Fruit fly (Drosophila melanogaster): ENCODE measurements around the gene CG31954.

The CG31954 gene

DNA sequence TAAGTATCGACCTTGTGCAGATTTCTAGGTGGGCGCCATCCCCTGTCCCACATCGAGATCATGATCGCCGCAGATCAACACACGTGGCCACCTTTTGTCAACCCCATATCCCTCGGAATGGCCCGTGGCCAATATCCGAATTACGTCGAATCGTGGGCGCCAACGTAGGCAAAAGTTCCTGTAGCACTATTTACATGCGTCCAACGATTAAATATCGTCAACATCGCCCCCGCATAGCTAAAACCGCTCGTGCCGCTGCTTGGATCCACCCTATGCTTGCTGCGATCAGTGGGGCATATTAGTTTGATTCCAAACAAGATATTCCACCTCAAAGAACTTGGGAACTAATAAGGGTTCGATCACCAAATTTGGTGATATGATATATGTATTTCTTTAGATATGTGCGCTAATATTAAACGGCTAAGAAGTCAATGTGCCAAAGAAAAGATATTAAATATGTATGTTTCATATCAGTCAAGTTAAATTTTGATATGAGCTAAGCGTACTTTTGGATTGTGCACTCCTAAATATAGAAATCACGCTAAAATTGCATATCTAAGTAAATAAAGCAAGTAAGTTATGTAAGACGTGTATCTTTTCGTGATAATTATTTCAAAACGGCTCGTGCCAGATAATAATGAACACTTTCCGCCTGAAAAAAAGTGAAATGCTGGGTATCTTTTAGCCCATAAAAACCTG is 32.7 kb downstream of the CG31954 start (continued):
- TF ChIP-seq Dip2 (GFP tag; IDR thresholded peaks at IDR 0.05) (no peak), Six4 (GFP tag; optimal IDR thresholded peaks at IDR 0.05) (peak; percentile 24), CG2120 (GFP tag; optimal IDR thresholded peaks at IDR 0.05) (peak; percentile 83), CG11723 (GFP tag; optimal IDR thresholded peaks at IDR 0.05) (peak; percentile 40), grn (GFP tag; optimal IDR thresholded peaks at IDR 0.05) (no peak), CG15601 (tag; optimal IDR thresholded peaks at IDR 0.05) (no peak), zf30C (GFP tag; optimal IDR thresholded peaks at IDR 0.05) (no peak), repo (GFP tag; optimal IDR thresholded peaks at IDR 0.05) (no peak), HmgD (GFP tag; optimal IDR thresholded peaks at IDR 0.05) (no peak), CG10321 (GFP tag; IDR thresholded peaks at IDR 0.05) (no peak), Dref (GFP tag; IDR thresholded peaks at IDR 0.05) (no peak), CG14860 (GFP tag; IDR thresholded peaks at IDR 0.05; ENCODE audit: partially characterized antibody) (no peak), crp (GFP tag; optimal IDR thresholded peaks at IDR 0.05) (no peak), CG8924 (tag; optimal IDR thresholded peaks at IDR 0.05) (no peak), pita (GFP tag; optimal IDR thresholded peaks at IDR 0.05) (no peak), CG7745 (tag; optimal IDR thresholded peaks at IDR 0.05) (no peak), maf-S (GFP tag; optimal IDR thresholded peaks at IDR 0.05) (peak; percentile 47), az2 (GFP tag; optimal IDR thresholded peaks at IDR 0.05) (peak; percentile 44), CG10565 (GFP tag; optimal IDR thresholded peaks at IDR 0.05) (no peak), tna (GFP tag; IDR thresholded peaks at IDR 0.05; ENCODE audit: partially characterized antibody) (no peak), caup (GFP tag; optimal IDR thresholded peaks at IDR 0.05; ENCODE audit: severe bottlenecking) (peak; percentile 4), CG18599 (GFP tag; optimal IDR thresholded peaks at IDR 0.05) (peak; percentile 15), E2f1 (GFP tag; IDR thresholded peaks at IDR 0.05) (no peak), chn (GFP tag; optimal IDR thresholded peaks at IDR 0.05) (peak; percentile 36), CG8944 (GFP tag; optimal IDR thresholded peaks at IDR 0.05) (peak; percentile 19), bigmax (GFP tag; optimal IDR thresholded peaks at IDR 0.05) (no peak), CG5245 (GFP tag; optimal IDR thresholded peaks at IDR 0.05) (no peak), CG6683 (GFP tag; optimal IDR thresholded peaks at IDR 0.05) (no peak), CG7556 (GFP tag; optimal IDR thresholded peaks at IDR 0.05) (peak; percentile 60), CG32532 (GFP tag; IDR thresholded peaks at IDR 0.05) (peak; percentile 59), CG1832 (GFP tag; optimal IDR thresholded peaks at IDR 0.05) (no peak), CG9437 (GFP tag; optimal IDR thresholded peaks at IDR 0.05) (peak; percentile 48), CG17568 (GFP tag; optimal IDR thresholded peaks at IDR 0.05) (no peak), D19B (GFP tag; optimal IDR thresholded peaks at IDR 0.05) (peak; percentile 96), Drgx (GFP tag; IDR thresholded peaks at IDR 0.05) (peak; percentile 28; the same call in 1 of the 2 replicates), Hey (tag; optimal IDR thresholded peaks at IDR 0.05) (no peak), stwl (tag; optimal IDR thresholded peaks at IDR 0.05) (no peak), CG9609 (GFP tag; optimal IDR thresholded peaks at IDR 0.05) (peak; percentile 44), pum (GFP tag; optimal IDR thresholded peaks at IDR 0.05) (peak; percentile 17), CoRest (tag; optimal IDR thresholded peaks at IDR 0.05) (peak; percentile 65), CG3281 (GFP tag; optimal IDR thresholded peaks at IDR 0.05) (peak; percentile 41), dati (GFP tag; IDR thresholded peaks at IDR 0.05) (no peak), CG3838 (GFP tag; optimal IDR thresholded peaks at IDR 0.05) (no peak), dmrt99B (tag; optimal IDR thresholded peaks at IDR 0.05) (peak; percentile 53), CG8388 (GFP tag; optimal IDR thresholded peaks at IDR 0.05) (peak; percentile 15), CG7372 (GFP tag; IDR thresholded peaks at IDR 0.05) (no peak), pnt (GFP tag; optimal IDR thresholded peaks at IDR 0.05) (peak; percentile 5), CG2202 (tag; optimal IDR thresholded peaks at IDR 0.05) (no peak), CG6654 (GFP tag; optimal IDR thresholded peaks at IDR 0.05) (no peak), onecut (GFP tag; IDR thresholded peaks at IDR 0.05) (no peak)
